Worm (Caenorhabditis elegans) whole organism, L4 larva: Measurements from ENCODE around the gene clh-3.
A peak's percentile ranks its signal among the peaks of the same experiment; 100 is the strongest.

Experiments
- D1046.2 ChIP-seq: fragments of 200-800 bp; sonication (Bioruptor generic); IDR thresholded peaks from 2 replicates; pipeline ENCODE4 v1.3.6; 2022; ENCODE audit warnings: missing genetic modification characterization, missing compliant biosample characterization
- R02D3.7 ChIP-seq: fragments of 150-350 bp; sonication (generic microtip); optimal IDR thresholded peaks from 3 replicates; lab custom pipeline; 2014; ENCODE audit warnings: missing biosample characterization, missing genetic modification characterization
- T20F7.1 ChIP-seq: fragments of 200-800 bp; sonication (Bioruptor generic); optimal IDR thresholded peaks from 2 replicates; lab custom pipeline; 2018; ENCODE audit warnings: mild to moderate bottlenecking, missing genetic modification characterization, missing compliant biosample characterization
- Y5F2A.4 ChIP-seq: fragments of 200-800 bp; sonication (Bioruptor generic); optimal IDR thresholded peaks from 2 replicates; lab custom pipeline; 2018; ENCODE audit warnings: mild to moderate bottlenecking, missing genetic modification characterization, missing compliant biosample characterization
- ZK337.2 ChIP-seq: fragments of 200-800 bp; sonication (Bioruptor generic); IDR thresholded peaks from 2 replicates; pipeline ENCODE4 v1.3.6; 2022; ENCODE audit warnings: missing genetic modification reagents, missing genetic modification characterization, missing compliant biosample characterization
- ZK546.5 ChIP-seq, 2 experiments: sonication (generic microtip); optimal IDR thresholded peaks; 2 replicates each; lab custom pipeline; 2017; ENCODE audit warnings: missing biosample characterization in 2 of 2, missing genetic modification characterization in 2 of 2
- aha-1 ChIP-seq: fragments of 150-350 bp; peaks from one replicate; lab custom pipeline; 2014; ENCODE audit warnings: missing biosample characterization, missing genetic modification characterization
- attf-4 ChIP-seq: sonication (generic microtip); optimal IDR thresholded peaks from 3 replicates; lab custom pipeline; 2017; ENCODE audit warnings: missing biosample characterization, missing genetic modification characterization
- ceh-20 ChIP-seq: fragments of 200-800 bp; sonication (Bioruptor generic); IDR thresholded peaks from 2 replicates; pipeline ENCODE4 v1.3.6; 2022; ENCODE audit warnings: missing genetic modification reagents, missing genetic modification characterization, missing compliant biosample characterization
- ces-1 ChIP-seq: fragments of 150-350 bp; sonication (generic microtip); optimal IDR thresholded peaks from 4 replicates; lab custom pipeline; 2014; ENCODE audit warnings: missing biosample characterization, missing genetic modification reagents, missing genetic modification characterization
- daf-12 ChIP-seq: fragments of 150-350 bp; optimal IDR thresholded peaks from 2 replicates; lab custom pipeline; 2014; ENCODE audit warnings: missing biosample characterization, missing genetic modification reagents, missing genetic modification characterization
- daf-16 ChIP-seq, 3 experiments: sonication (generic microtip); optimal IDR thresholded peaks; 2 replicates each; lab custom pipeline; 2016 to 2017; ENCODE audit warnings: missing genetic modification characterization in 3 of 3, missing genetic modification reagents in 3 of 3, mild to moderate bottlenecking in 2 of 3, missing compliant biosample characterization in 2 of 3, missing biosample characterization in 1 of 3, moderate library complexity in 1 of 3
- daf-19 ChIP-seq: fragments of 200-800 bp; sonication (Bioruptor generic); conservative IDR thresholded peaks from 2 replicates; pipeline ENCODE4 v1.3.6; 2022; ENCODE audit warnings: missing genetic modification characterization, missing compliant biosample characterization
- daf-8 ChIP-seq: fragments of 200-800 bp; sonication (Bioruptor generic); IDR thresholded peaks from 2 replicates; pipeline ENCODE4 v1.3.6; 2022; ENCODE audit warnings: missing genetic modification characterization, missing compliant biosample characterization
- dmd-6 ChIP-seq: fragments of 200-800 bp; sonication (Bioruptor generic); IDR thresholded peaks from 2 replicates; pipeline ENCODE4 v1.3.6; 2022; ENCODE audit warnings: missing genetic modification reagents, missing genetic modification characterization, missing compliant biosample characterization
- dmd-9 ChIP-seq: fragments of 200-800 bp; sonication (Bioruptor generic); IDR thresholded peaks from 2 replicates; pipeline ENCODE4 v1.3.6; 2022; ENCODE audit warnings: missing genetic modification reagents, missing genetic modification characterization, missing compliant biosample characterization
- dve-1 ChIP-seq: sonication (generic microtip); optimal IDR thresholded peaks from 2 replicates; lab custom pipeline; 2017; ENCODE audit warnings: antibody characterized with exemption, mild to moderate bottlenecking, missing genetic modification characterization, missing compliant biosample characterization; ENCODE audit not compliant: insufficient read depth
- egl-27 ChIP-seq: sonication (generic microtip); optimal IDR thresholded peaks from 3 replicates; lab custom pipeline; 2017; ENCODE audit warnings: missing biosample characterization, missing genetic modification reagents, missing genetic modification characterization
- fos-1 ChIP-seq: fragments of 150-350 bp; optimal IDR thresholded peaks from 2 replicates; lab custom pipeline; 2014; ENCODE audit warnings: missing biosample characterization, missing genetic modification characterization
- hif-1 ChIP-seq, 2 experiments: sonication (generic microtip); optimal IDR thresholded peaks; 2 replicates each; lab custom pipeline; 2016 to 2017; ENCODE audit warnings: missing compliant biosample characterization in 2 of 2, missing genetic modification characterization in 2 of 2, missing genetic modification reagents in 2 of 2, missing genotype in 2 of 2, mild to moderate bottlenecking in 1 of 2
- hlh-11 ChIP-seq: fragments of 200-800 bp; sonication (Bioruptor generic); optimal IDR thresholded peaks from 2 replicates; lab custom pipeline; 2018; ENCODE audit warnings: mild to moderate bottlenecking, missing genetic modification characterization, missing compliant biosample characterization
- jun-1 ChIP-seq: fragments of 150-350 bp; optimal IDR thresholded peaks from 2 replicates; lab custom pipeline; 2014; ENCODE audit warnings: missing biosample characterization, missing genetic modification reagents, missing genetic modification characterization
- lsy-2 ChIP-seq, 2 experiments: fragments of 150-350 bp in 1 of 2; sonication (generic microtip) in 1 of 2; optimal IDR thresholded peaks; 2 replicates each; lab custom pipeline; 2014 to 2017; ENCODE audit warnings: missing biosample characterization in 2 of 2, missing genetic modification characterization in 2 of 2
- madf-5 ChIP-seq, 2 experiments: fragments of 200-800 bp; sonication (Bioruptor generic); IDR thresholded peaks; 2 replicates each; pipeline ENCODE4 v1.3.6; 2022; ENCODE audit warnings: missing compliant biosample characterization in 2 of 2, missing genetic modification characterization in 2 of 2
- mdl-1 ChIP-seq, 2 experiments: fragments of 150-350 bp in 1 of 2; sonication (generic microtip) in 1 of 2; optimal IDR thresholded peaks; 2 replicates each; lab custom pipeline; 2014 to 2017; ENCODE audit warnings: missing biosample characterization in 2 of 2, missing genetic modification characterization in 2 of 2
- mdt-29 ChIP-seq: fragments of 200-800 bp; sonication (Bioruptor generic); IDR thresholded peaks from 2 replicates; pipeline ENCODE4 v1.3.6; 2022; ENCODE audit warnings: missing genetic modification reagents, missing genetic modification characterization, missing compliant biosample characterization
- mes-2 ChIP-seq: sonication (generic microtip); optimal IDR thresholded peaks from 2 replicates; lab custom pipeline; 2016; ENCODE audit warnings: missing genotype, mild to moderate bottlenecking, missing genetic modification characterization, missing compliant biosample characterization; ENCODE audit not compliant: poor library complexity, severe bottlenecking
- mxl-2 ChIP-seq: fragments of 200-800 bp; sonication (Bioruptor generic); conservative IDR thresholded peaks from 2 replicates; pipeline ENCODE4 v1.3.6; 2022; ENCODE audit warnings: missing genetic modification reagents, missing genetic modification characterization, missing compliant biosample characterization
- mxl-3 ChIP-seq: fragments of 200-800 bp; sonication (Bioruptor generic); optimal IDR thresholded peaks from 2 replicates; lab custom pipeline; 2018; ENCODE audit warnings: mild to moderate bottlenecking, missing genetic modification characterization, missing compliant biosample characterization
- nhr-237 ChIP-seq: sonication (generic microtip); optimal IDR thresholded peaks from 2 replicates; lab custom pipeline; 2017; ENCODE audit warnings: missing biosample characterization, missing genetic modification characterization
- nhr-25 ChIP-seq: sonication (generic microtip); optimal IDR thresholded peaks from 2 replicates; lab custom pipeline; 2017; ENCODE audit warnings: missing genetic modification characterization, mild to moderate bottlenecking, missing compliant biosample characterization, antibody characterized with exemption, moderate library complexity, borderline replicate concordance; ENCODE audit not compliant: insufficient read depth
- nhr-28 ChIP-seq: fragments of 150-350 bp; optimal IDR thresholded peaks from 2 replicates; lab custom pipeline; 2014; ENCODE audit warnings: missing biosample characterization, missing genetic modification characterization
- nhr-6 ChIP-seq: fragments of 150-350 bp; optimal IDR thresholded peaks from 2 replicates; lab custom pipeline; 2014; ENCODE audit warnings: missing biosample characterization, missing genetic modification characterization
- nhr-77 ChIP-seq: fragments of 150-350 bp; optimal IDR thresholded peaks from 2 replicates; lab custom pipeline; 2014; ENCODE audit warnings: missing biosample characterization, missing genetic modification characterization
- pha-4 ChIP-seq, 2 experiments: fragments of 150-350 bp in 1 of 2; fragments of 200-800 bp in 1 of 2; sonication (Bioruptor generic) in 1 of 2; IDR thresholded peaks in 1 of 2; optimal IDR thresholded peaks in 1 of 2; 2 replicates each; pipeline versions ENCODE4 v1.3.6 to Lab custom; 2014 to 2022; ENCODE audit warnings: missing genetic modification characterization in 2 of 2, missing genetic modification reagents in 2 of 2, missing biosample characterization in 1 of 2, missing compliant biosample characterization in 1 of 2
- php-3 ChIP-seq: fragments of 200-800 bp; sonication (Bioruptor generic); IDR thresholded peaks from 2 replicates; pipeline ENCODE4 v1.3.6; 2022; ENCODE audit warnings: missing genetic modification reagents, missing genetic modification characterization, missing compliant biosample characterization
- set-16 ChIP-seq: fragments of 200-800 bp; sonication (Bioruptor generic); IDR thresholded peaks from 2 replicates; pipeline ENCODE4 v1.3.6; 2022; ENCODE audit warnings: missing genetic modification reagents, missing genetic modification characterization, missing compliant biosample characterization
- skn-1 ChIP-seq: fragments of 150-350 bp; optimal IDR thresholded peaks from 2 replicates; lab custom pipeline; 2014; ENCODE audit warnings: missing biosample characterization, missing genetic modification characterization
- snpc-1.2 ChIP-seq: fragments of 200-800 bp; sonication (Bioruptor generic); IDR thresholded peaks from 2 replicates; pipeline ENCODE4 v1.3.6; 2022; ENCODE audit warnings: missing genetic modification reagents, missing genetic modification characterization, missing compliant biosample characterization
- spr-1 ChIP-seq: sonication (generic microtip); optimal IDR thresholded peaks from 2 replicates; lab custom pipeline; 2016; ENCODE audit warnings: mild to moderate bottlenecking, missing genetic modification characterization, missing compliant biosample characterization
- unc-130 ChIP-seq: sonication (generic microtip); optimal IDR thresholded peaks from 2 replicates; lab custom pipeline; 2016; ENCODE audit warnings: missing genetic modification reagents, missing genetic modification characterization, missing compliant biosample characterization
- unc-39 ChIP-seq: sonication (generic microtip); optimal IDR thresholded peaks from 2 replicates; lab custom pipeline; 2017; ENCODE audit warnings: missing biosample characterization, missing genetic modification characterization
- unc-62 ChIP-seq, 3 experiments: fragments of 150-350 bp in 1 of 3; sonication (generic microtip); optimal IDR thresholded peaks in 2 of 3; peaks in 1 of 3; 1 replicate in 1 of 3; 2 replicates in 2 of 3; lab custom pipeline; 2014 to 2017; ENCODE audit warnings: missing biosample characterization in 3 of 3, missing genetic modification characterization in 3 of 3, missing genetic modification reagents in 3 of 3, missing genotype in 1 of 3
- zag-1 ChIP-seq: fragments of 150-350 bp; optimal IDR thresholded peaks from 2 replicates; lab custom pipeline; 2014; ENCODE audit warnings: missing biosample characterization, missing genetic modification characterization
- zfp-3 ChIP-seq: fragments of 200-800 bp; sonication (Bioruptor generic); conservative IDR thresholded peaks from 2 replicates; pipeline ENCODE4 v1.3.6; 2022; ENCODE audit warnings: missing genetic modification reagents, missing genetic modification characterization, missing compliant biosample characterization
- zip-11 ChIP-seq: fragments of 200-800 bp; sonication (Bioruptor generic); IDR thresholded peaks from 2 replicates; pipeline ENCODE4 v1.3.6; 2022; ENCODE audit warnings: missing genetic modification characterization, missing compliant biosample characterization
- ztf-7 ChIP-seq: fragments of 150-350 bp; optimal IDR thresholded peaks from 2 replicates; lab custom pipeline; 2014; ENCODE audit warnings: missing biosample characterization, missing genetic modification characterization

Gene clh-3

ce11 chrII:7238248-7238647, 12.5 kb upstream of the clh-3 start, which contains the start of gene aqp-1 (continued):
- TF ChIP-seq unc-130 (GFP tag; lab: Kevin White, UChicago), result no peak
- no peak for TF ChIP-seq snpc-1.2 (GFP tag; lab: Robert Waterston, UW)
- no peak for TF ChIP-seq Y5F2A.4 (GFP tag; lab: Kevin White, UChicago)
- no peak for TF ChIP-seq unc-62 (GFP tag; optimal IDR thresholded peaks at IDR 0.05 in 1 of 2; lab: Kevin White, UChicago)
- TF ChIP-seq unc-62 (tag; optimal IDR thresholded peaks at IDR 0.05; lab: Kevin White, UChicago), result no peak
- TF ChIP-seq lsy-2 (tag; optimal IDR thresholded peaks at IDR 0.05; lab: Kevin White, UChicago), result peak; percentile 19
- TF ChIP-seq madf-5 (GFP tag; IDR thresholded peaks at IDR 0.05; lab: Robert Waterston, UW), result no peak
- TF ChIP-seq R02D3.7 (tag; lab: Kevin White, UChicago), result no peak
- no peak for TF ChIP-seq D1046.2 (GFP tag; lab: Robert Waterston, UW)
- peak; percentile 52 for TF ChIP-seq mxl-3 (GFP tag; lab: Kevin White, UChicago)
- no peak for TF ChIP-seq mdt-29 (GFP tag; lab: Robert Waterston, UW)
- no peak for TF ChIP-seq daf-12 (tag; lab: Kevin White, UChicago)
- TF ChIP-seq dmd-9 (GFP tag; lab: Robert Waterston, UW), result no peak
- no peak for TF ChIP-seq T20F7.1
- TF ChIP-seq daf-16 (GFP tag; optimal IDR thresholded peaks at IDR 0.05; lab: Kevin White, UChicago), result peak in 1 of 2 experiments; percentile 67
- TF ChIP-seq daf-16 (tag; optimal IDR thresholded peaks at IDR 0.05; lab: Kevin White, UChicago), result peak; percentile 99
- TF ChIP-seq zip-11 (GFP tag; lab: Robert Waterston, UW), result no peak
- TF ChIP-seq nhr-77 (tag; lab: Kevin White, UChicago), result peak; percentile 45
- TF ChIP-seq zag-1, result no peak
- no peak for TF ChIP-seq mxl-2 (GFP tag; lab: Robert Waterston, UW)
- TF ChIP-seq nhr-237, result no peak
- no peak for TF ChIP-seq nhr-6 (tag; lab: Kevin White, UChicago)
- no peak for TF ChIP-seq unc-39 (tag; lab: Kevin White, UChicago)
- TF ChIP-seq zfp-3 (GFP tag; lab: Robert Waterston, UW), result no peak
- TF ChIP-seq pha-4 (GFP tag; IDR thresholded peaks at IDR 0.05; lab: Robert Waterston, UW), result no peak
- peak; percentile 6 for TF ChIP-seq pha-4 (tag; optimal IDR thresholded peaks at IDR 0.05; lab: Kevin White, UChicago)
- TF ChIP-seq dmd-6 (GFP tag; lab: Robert Waterston, UW), result peak; percentile 91
- no peak for TF ChIP-seq nhr-25 (tag; lab: Kevin White, UChicago)
- no peak for TF ChIP-seq set-16 (GFP tag; lab: Robert Waterston, UW)
- TF ChIP-seq mdl-1 (tag; optimal IDR thresholded peaks at IDR 0.05; lab: Kevin White, UChicago), result peak in 1 of 2 experiments; percentile 34
- TF ChIP-seq attf-4 (tag; lab: Kevin White, UChicago), result no peak
- TF ChIP-seq egl-27 (tag; lab: Kevin White, UChicago), result no peak

DNA sequence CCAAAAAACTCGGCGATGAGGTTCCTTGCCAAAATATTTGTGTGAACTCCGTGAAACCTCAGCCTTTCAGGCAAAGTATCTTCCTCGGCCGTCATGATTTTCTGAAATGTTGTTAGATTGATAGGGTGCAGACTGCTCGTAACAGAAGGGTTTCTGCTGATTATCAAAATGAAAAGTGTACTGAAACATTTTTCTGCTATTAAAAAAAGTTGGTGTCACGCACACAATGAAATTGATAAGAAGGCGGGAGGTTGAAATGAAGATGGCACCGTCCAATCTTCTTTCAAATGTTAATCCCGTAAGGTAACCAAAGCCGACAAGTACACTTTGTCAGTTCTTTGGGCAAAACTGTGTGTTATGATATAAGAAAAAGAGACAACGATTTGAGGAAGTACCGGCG, 11.2 kb upstream of the clh-3 start:
- TF ChIP-seq spr-1 (no peak), set-16 (GFP tag; lab: Robert Waterston, UW) (no peak), daf-16 (GFP tag; optimal IDR thresholded peaks at IDR 0.05; lab: Kevin White, UChicago) (no peak), daf-16 (tag; optimal IDR thresholded peaks at IDR 0.05; lab: Kevin White, UChicago) (peak; percentile 39), ztf-7 (no peak), ceh-20 (GFP tag; lab: Robert Waterston, UW) (no peak), lsy-2 (tag; optimal IDR thresholded peaks at IDR 0.05; lab: Kevin White, UChicago) (no peak), dmd-6 (GFP tag; lab: Robert Waterston, UW) (peak; percentile 78), mes-2 (tag; lab: Kevin White, UChicago) (peak; percentile 26), php-3 (GFP tag; lab: Robert Waterston, UW) (no peak), fos-1 (tag; lab: Kevin White, UChicago) (no peak), ces-1 (no peak), ZK337.2 (GFP tag; lab: Robert Waterston, UW) (no peak), jun-1 (tag; lab: Kevin White, UChicago) (no peak), unc-62 (GFP tag; optimal IDR thresholded peaks at IDR 0.05 in 1 of 2; lab: Kevin White, UChicago) (no peak), unc-62 (tag; optimal IDR thresholded peaks at IDR 0.05; lab: Kevin White, UChicago) (no peak), daf-12 (tag; lab: Kevin White, UChicago) (no peak), ZK546.5 (tag; optimal IDR thresholded peaks at IDR 0.05; lab: Kevin White, UChicago) (no peak), nhr-28 (tag; lab: Kevin White, UChicago) (peak; percentile 28), aha-1 (no peak), dve-1 (tag; lab: Kevin White, UChicago) (peak; percentile 2), daf-19 (GFP tag; lab: Robert Waterston, UW) (no peak), skn-1 (tag; lab: Kevin White, UChicago) (no peak), R02D3.7 (tag; lab: Kevin White, UChicago) (no peak), attf-4 (tag; lab: Kevin White, UChicago) (no peak), hlh-11 (tag; lab: Kevin White, UChicago) (peak; percentile 53), daf-8 (GFP tag; lab: Robert Waterston, UW) (no peak), hif-1 (tag; optimal IDR thresholded peaks at IDR 0.05; lab: Kevin White, UChicago) (no peak)
